Worm (Caenorhabditis elegans): ENCODE results near the gene syg-2.

DNA sequence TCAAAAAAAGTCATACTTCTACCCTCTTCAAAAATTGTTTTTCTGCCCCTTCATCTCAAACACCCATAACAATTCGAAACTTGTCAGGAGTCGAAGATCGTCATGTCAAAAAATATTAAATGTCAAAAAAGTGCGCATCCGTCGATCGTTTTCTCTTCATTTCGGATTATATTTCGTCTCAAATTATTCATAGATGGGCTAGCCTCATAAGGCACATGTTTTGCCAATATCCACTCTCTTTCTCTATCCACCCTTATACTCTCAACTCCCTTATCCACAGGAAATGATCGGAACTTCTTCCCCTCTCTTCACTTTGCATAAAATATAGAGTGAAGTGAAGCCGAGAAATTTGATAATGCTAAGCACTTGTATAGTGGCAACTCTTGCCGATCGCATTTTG lies 21.1 kb upstream of the syg-2 start:
- TF ChIP-seq nhr-237 (tag; optimal IDR thresholded peaks at IDR 0.05) (no peak), unc-62 (GFP tag; optimal IDR thresholded peaks at IDR 0.05) (no peak), mep-1 (tag; optimal IDR thresholded peaks at IDR 0.05) (no peak), hlh-1 (tag; optimal IDR thresholded peaks at IDR 0.05) (no peak), lsy-2 (tag; optimal IDR thresholded peaks at IDR 0.05) (no peak)

Measured in whole organism, mixed stage, embryonic.